Worm (Caenorhabditis elegans) whole organism, L1 larva: ENCODE results near the gene C17B7.9.
A peak's percentile ranks its signal among the peaks of the same experiment; 100 is the strongest.

Source experiments
- ceh-8 ChIP-seq: fragments of 200-800 bp; sonication (Bioruptor generic); optimal IDR thresholded peaks from 2 replicates; lab custom pipeline; 2018; ENCODE audit warnings: mild to moderate bottlenecking, missing genetic modification characterization, moderate library complexity, missing compliant biosample characterization
- ceh-88 ChIP-seq: fragments of 200-800 bp; sonication (Bioruptor generic); IDR thresholded peaks from 2 replicates; pipeline ENCODE4 v1.3.6; 2022; ENCODE audit warnings: missing genetic modification characterization, missing compliant biosample characterization
- dsc-1 ChIP-seq: sonication (generic microtip); optimal IDR thresholded peaks from 2 replicates; lab custom pipeline; 2016; ENCODE audit warnings: mild to moderate bottlenecking, missing genetic modification characterization, missing compliant biosample characterization
- efl-1 ChIP-seq, 4 experiments: fragments of 150-350 bp; optimal IDR thresholded peaks in 3 of 4; peaks in 1 of 4; 1 replicate in 1 of 4; 2 replicates in 3 of 4; lab custom pipeline; 2014; ENCODE audit warnings: missing biosample characterization in 2 of 4, missing genetic modification characterization in 2 of 4, missing genetic modification reagents in 2 of 4
- hlh-4 ChIP-seq: sonication (generic microtip); optimal IDR thresholded peaks from 2 replicates; lab custom pipeline; 2016; ENCODE audit warnings: mild to moderate bottlenecking, missing genetic modification characterization, missing compliant biosample characterization
- pqm-1 ChIP-seq: sonication (generic microtip); optimal IDR thresholded peaks from 3 replicates; lab custom pipeline; 2017; ENCODE audit warnings: missing biosample characterization, missing genetic modification characterization
- skn-1 ChIP-seq: fragments of 150-350 bp; optimal IDR thresholded peaks from 2 replicates; lab custom pipeline; 2014; ENCODE audit warnings: missing biosample characterization, missing genetic modification characterization

DNA sequence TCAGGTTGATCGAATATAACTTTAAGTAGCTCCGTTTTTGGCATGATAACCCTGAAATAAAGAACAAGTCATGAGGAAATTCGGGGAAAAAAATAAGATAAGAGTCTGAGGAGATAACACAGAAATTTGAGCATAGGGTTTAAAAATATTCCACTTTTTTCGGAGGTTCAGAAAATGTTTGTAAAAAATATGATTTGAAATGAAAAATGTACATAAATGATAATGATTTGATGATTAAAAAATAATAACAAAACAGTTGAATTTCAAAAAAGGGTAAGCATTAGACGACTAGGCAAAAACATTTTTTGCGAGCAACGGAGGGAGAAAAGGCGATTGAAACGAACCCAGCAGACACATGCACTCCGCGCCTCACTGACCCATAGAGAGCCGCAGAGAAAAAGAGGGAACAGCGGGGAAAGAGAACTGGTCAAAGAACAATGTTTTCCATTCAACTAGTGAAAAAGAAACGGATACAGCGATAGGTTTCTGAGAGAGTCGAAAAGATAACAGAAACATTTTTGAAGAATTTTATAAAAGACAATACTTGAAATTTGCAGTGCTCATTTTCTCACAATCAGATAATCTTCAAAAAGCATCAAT lies 19.8 kb downstream of the C17B7.9 start, which contains the start of gene arrd-18:
- TF ChIP-seq hlh-4 (no peak), pqm-1 (tag; lab: Kevin White, UChicago) (no peak), dsc-1 (no peak), ceh-8 (GFP tag; lab: Kevin White, UChicago) (no peak), efl-1 (optimal IDR thresholded peaks at IDR 0.05; lab: Kevin White, UChicago) (peak in 1 of 2 experiments; percentile 19), efl-1 (GFP tag; optimal IDR thresholded peaks at IDR 0.05 in 1 of 2; lab: Kevin White, UChicago) (peak in 1 of 2 experiments; percentile 67), ceh-88 (GFP tag; lab: Robert Waterston, UW) (no peak), skn-1 (no peak)
